Worm (Caenorhabditis elegans) whole organism, early embryonic: ENCODE measurements around the gene nol-10.

ENCODE experiments used
- aly-1 ChIP-seq: sonication (generic microtip); optimal IDR thresholded peaks from 2 replicates; lab custom pipeline; 2016; ENCODE audit warnings: missing genetic modification characterization, missing compliant biosample characterization
- ama-1 ChIP-seq: fragments of 150-350 bp; optimal IDR thresholded peaks from 2 replicates; lab custom pipeline; 2014
- ceh-13 ChIP-seq: fragments of 200-800 bp; sonication (Bioruptor generic); optimal IDR thresholded peaks from 2 replicates; lab custom pipeline; 2018; ENCODE audit warnings: mild to moderate bottlenecking, missing genetic modification characterization, missing compliant biosample characterization
- ets-7 ChIP-seq: sonication (generic microtip); optimal IDR thresholded peaks from 2 replicates; lab custom pipeline; 2016; ENCODE audit warnings: missing genotype, missing genetic modification characterization, missing compliant biosample characterization
- hmbx-1 ChIP-seq: sonication (generic microtip); optimal IDR thresholded peaks from 2 replicates; lab custom pipeline; 2016; ENCODE audit warnings: mild to moderate bottlenecking, missing genetic modification characterization, missing compliant biosample characterization
- hmg-4 ChIP-seq: fragments of 200-800 bp; sonication (Bioruptor generic); optimal IDR thresholded peaks from 2 replicates; lab custom pipeline; 2018; ENCODE audit warnings: mild to moderate bottlenecking, missing genetic modification characterization, missing compliant biosample characterization
- scrt-1 ChIP-seq: fragments of 200-800 bp; sonication (Bioruptor generic); IDR thresholded peaks from 2 replicates; pipeline ENCODE4 v1.3.6; 2022; ENCODE audit warnings: missing genetic modification characterization, missing compliant biosample characterization

ce11 chrIV:7556265-7556866 lies 24.0 kb upstream of the nol-10 start, which contains the start of the genes F49E8.7, F49E8.8 and nprl-2:
- TF ChIP-seq aly-1 (no peak), ama-1 (lab: Kevin White, UChicago) (no peak), hmg-4 (GFP tag; lab: Kevin White, UChicago) (no peak), ets-7 (tag; lab: Kevin White, UChicago) (no peak), ceh-13 (GFP tag; lab: Kevin White, UChicago) (no peak), scrt-1 (GFP tag; lab: Robert Waterston, UW) (no peak), hmbx-1 (no peak)
